Fruit fly (Drosophila melanogaster) whole organism, embryonic: ENCODE results near the gene QIL1.

Experiments used
- Bdp1 ChIP-seq: fragments of 200-800 bp; sonication (Bioruptor generic); optimal IDR thresholded peaks from 3 replicates; lab custom pipeline; 2016; ENCODE audit warnings: missing biosample characterization, missing genetic modification characterization
- CG10147 ChIP-seq: fragments of 200-800 bp; sonication (Bioruptor generic); optimal IDR thresholded peaks from 2 replicates; lab custom pipeline; 2019; ENCODE audit warnings: missing biosample characterization, mild to moderate bottlenecking, missing genetic modification characterization, moderate library complexity
- CG10431 ChIP-seq: fragments of 200-800 bp; sonication (Bioruptor generic); optimal IDR thresholded peaks from 3 replicates; lab custom pipeline; 2018; ENCODE audit warnings: missing biosample characterization, mild to moderate bottlenecking, missing genetic modification characterization
- CG11695 ChIP-seq: fragments of 200-800 bp; sonication (Bioruptor generic); IDR thresholded peaks from 3 replicates; pipeline ENCODE4 v1.3.6; 2022; ENCODE audit warnings: missing biosample characterization, missing genetic modification characterization
- CG12219 ChIP-seq: fragments of 200-800 bp; sonication (Bioruptor generic); optimal IDR thresholded peaks from 3 replicates; lab custom pipeline; 2018; ENCODE audit warnings: missing biosample characterization, mild to moderate bottlenecking, missing genetic modification characterization
- CG13624 ChIP-seq: fragments of 200-800 bp; sonication (Bioruptor generic); optimal IDR thresholded peaks from 2 replicates; lab custom pipeline; 2016; ENCODE audit warnings: missing biosample characterization, missing genetic modification characterization
- CG17186 ChIP-seq: fragments of 200-800 bp; sonication (Bioruptor generic); optimal IDR thresholded peaks from 3 replicates; lab custom pipeline; 2017; ENCODE audit warnings: missing biosample characterization, missing genetic modification reagents, missing genetic modification characterization
- CG17912 ChIP-seq: fragments of 200-800 bp; sonication (Bioruptor generic); optimal IDR thresholded peaks from 2 replicates; lab custom pipeline; 2018; ENCODE audit warnings: missing biosample characterization, mild to moderate bottlenecking, missing genetic modification characterization
- CG2129 ChIP-seq: fragments of 200-800 bp; sonication (Bioruptor generic); IDR thresholded peaks from 2 replicates; pipeline ENCODE4 v1.3.6; 2022; ENCODE audit warnings: missing biosample characterization, missing genetic modification characterization; ENCODE audit not compliant: partially characterized antibody
- CG30020 ChIP-seq: fragments of 200-800 bp; optimal IDR thresholded peaks from 2 replicates; lab custom pipeline; 2019; ENCODE audit warnings: missing biosample characterization, mild to moderate bottlenecking, missing genetic modification characterization, moderate library complexity
- CG3065 ChIP-seq: fragments of 200-800 bp; sonication (Bioruptor generic); optimal IDR thresholded peaks from 2 replicates; lab custom pipeline; 2016; ENCODE audit warnings: missing biosample characterization, missing genetic modification characterization
- CG31365 ChIP-seq: fragments of 200-800 bp; sonication (Bioruptor generic); optimal IDR thresholded peaks from 2 replicates; lab custom pipeline; 2018; ENCODE audit warnings: missing biosample characterization, mild to moderate bottlenecking, missing genetic modification characterization
- CG3407 ChIP-seq: fragments of 200-800 bp; sonication (Bioruptor generic); optimal IDR thresholded peaks from 2 replicates; lab custom pipeline; 2018; ENCODE audit warnings: missing biosample characterization, mild to moderate bottlenecking, missing genetic modification characterization
- CG34376 ChIP-seq: fragments of 200-800 bp; sonication (Bioruptor generic); optimal IDR thresholded peaks from 2 replicates; lab custom pipeline; 2018; ENCODE audit warnings: missing biosample characterization, mild to moderate bottlenecking, missing genetic modification characterization
- CG6765 ChIP-seq: fragments of 200-800 bp; sonication (Bioruptor generic); optimal IDR thresholded peaks from 3 replicates; lab custom pipeline; 2017; ENCODE audit warnings: missing biosample characterization, mild to moderate bottlenecking, missing genetic modification characterization
- CG8290 ChIP-seq, 3 experiments: fragments of 200-800 bp; sonication (Bioruptor generic); optimal IDR thresholded peaks; 2 replicates each; lab custom pipeline; 2016 to 2019; ENCODE audit warnings: missing biosample characterization in 3 of 3, missing genetic modification characterization in 3 of 3, mild to moderate bottlenecking in 2 of 3, moderate library complexity in 1 of 3
- CG8944 ChIP-seq: fragments of 200-800 bp; sonication (Bioruptor generic); optimal IDR thresholded peaks from 3 replicates; lab custom pipeline; 2016; ENCODE audit warnings: missing biosample characterization, missing genetic modification characterization
- CG9932 ChIP-seq: fragments of 200-800 bp; sonication (Bioruptor generic); IDR thresholded peaks from 2 replicates; pipeline ENCODE4 v1.3.6; 2022; ENCODE audit warnings: missing biosample characterization, missing genetic modification characterization
- CHES-1-like ChIP-seq: fragments of 200-800 bp; sonication (Bioruptor generic); optimal IDR thresholded peaks from 2 replicates; lab custom pipeline; 2016; ENCODE audit warnings: missing biosample characterization, missing genetic modification characterization
- Drgx ChIP-seq: fragments of 200-800 bp; sonication (Bioruptor generic); IDR thresholded peaks from 2 replicates; pipeline ENCODE4 v1.3.6; 2022; ENCODE audit warnings: missing biosample characterization, missing genetic modification characterization
- Ets65A ChIP-seq: fragments of 200-800 bp; sonication (Bioruptor generic); peaks from one replicate; lab custom pipeline; 2016; ENCODE audit warnings: missing biosample characterization, missing genetic modification characterization
- Hey ChIP-seq: fragments of 200-800 bp; sonication (Bioruptor generic); optimal IDR thresholded peaks from 3 replicates; lab custom pipeline; 2018; ENCODE audit warnings: missing biosample characterization, mild to moderate bottlenecking, missing genetic modification characterization
- Hmx ChIP-seq: fragments of 200-800 bp; sonication (Bioruptor generic); optimal IDR thresholded peaks from 2 replicates; lab custom pipeline; 2016; ENCODE audit warnings: missing biosample characterization, missing genetic modification characterization
- Lpt ChIP-seq: fragments of >200 bp; optimal IDR thresholded peaks from 2 replicates; lab custom pipeline; 2018; ENCODE audit warnings: missing biosample characterization, missing genetic modification characterization
- NfI ChIP-seq: fragments of 200-800 bp; sonication (Bioruptor generic); optimal IDR thresholded peaks from 3 replicates; lab custom pipeline; 2018; ENCODE audit warnings: missing biosample characterization, mild to moderate bottlenecking, missing genetic modification characterization, moderate library complexity
- Pdp1 ChIP-seq, 2 experiments: fragments of 200-800 bp; sonication (Bioruptor generic); optimal IDR thresholded peaks; 3 replicates each; lab custom pipeline; 2016; ENCODE audit warnings: missing biosample characterization in 2 of 2, missing genetic modification characterization in 2 of 2, mild to moderate bottlenecking in 1 of 2, moderate library complexity in 1 of 2
- Sry-δ ChIP-seq: fragments of 200-800 bp; sonication (Bioruptor generic); optimal IDR thresholded peaks from 2 replicates; lab custom pipeline; 2016; ENCODE audit warnings: missing biosample characterization, missing genetic modification characterization
- ase ChIP-seq: fragments of 200-800 bp; sonication (Bioruptor generic); IDR thresholded peaks from 3 replicates; pipeline ENCODE4 v1.3.6; 2022; ENCODE audit warnings: missing biosample characterization, missing genetic modification characterization
- az2 ChIP-seq: fragments of 200-800 bp; sonication (Bioruptor generic); optimal IDR thresholded peaks from 3 replicates; lab custom pipeline; 2016; ENCODE audit warnings: missing biosample characterization, missing genetic modification characterization
- bowl ChIP-seq: fragments of 200-800 bp; sonication (Bioruptor generic); IDR thresholded peaks from 2 replicates; pipeline ENCODE4 v1.3.6; 2022; ENCODE audit warnings: missing biosample characterization, missing genetic modification characterization
- br ChIP-seq: fragments of >200 bp; optimal IDR thresholded peaks from 2 replicates; lab custom pipeline; 2017
- dan ChIP-seq: fragments of 200-800 bp; sonication (Bioruptor generic); IDR thresholded peaks from 2 replicates; pipeline ENCODE4 v1.3.6; 2022; ENCODE audit warnings: missing biosample characterization, missing genetic modification characterization
- dati ChIP-seq: fragments of 200-800 bp; sonication (Bioruptor generic); IDR thresholded peaks from 2 replicates; pipeline ENCODE4 v1.3.6; 2022; ENCODE audit warnings: missing biosample characterization, missing genetic modification characterization
- dm ChIP-seq: fragments of 200-800 bp; sonication (Bioruptor generic); optimal IDR thresholded peaks from 3 replicates; lab custom pipeline; 2016; ENCODE audit warnings: missing biosample characterization, missing genetic modification characterization
- fd96Cb ChIP-seq: fragments of 200-800 bp; sonication (Bioruptor generic); optimal IDR thresholded peaks from 2 replicates; lab custom pipeline; 2018; ENCODE audit warnings: missing biosample characterization, mild to moderate bottlenecking, missing genetic modification characterization, moderate library complexity
- gem ChIP-seq: fragments of 200-800 bp; sonication (Bioruptor generic); optimal IDR thresholded peaks from 2 replicates; lab custom pipeline; 2019; ENCODE audit warnings: missing biosample characterization, mild to moderate bottlenecking, missing genetic modification characterization, moderate library complexity
- gro ChIP-seq: fragments of 200-800 bp; sonication (Bioruptor generic); optimal IDR thresholded peaks from 2 replicates; lab custom pipeline; 2016; ENCODE audit warnings: missing biosample characterization, missing genetic modification characterization
- h ChIP-seq: fragments of >200 bp; optimal IDR thresholded peaks from 2 replicates; lab custom pipeline; 2017
- hb ChIP-seq: fragments of 200-800 bp; sonication (Bioruptor generic); IDR thresholded peaks from 3 replicates; pipeline ENCODE4 v1.3.6; 2022; ENCODE audit warnings: missing biosample characterization, missing genetic modification characterization; ENCODE audit not compliant: partially characterized antibody
- hbn ChIP-seq: fragments of 200-800 bp; sonication (Bioruptor generic); IDR thresholded peaks from 2 replicates; pipeline ENCODE4 v1.3.6; 2022; ENCODE audit warnings: missing biosample characterization, missing genetic modification characterization; ENCODE audit not compliant: partially characterized antibody
- lilli ChIP-seq: fragments of 200-800 bp; sonication (Bioruptor generic); optimal IDR thresholded peaks from 3 replicates; lab custom pipeline; 2016; ENCODE audit warnings: missing biosample characterization, missing genetic modification characterization
- luna ChIP-seq: fragments of 200-800 bp; sonication (Bioruptor generic); optimal IDR thresholded peaks from 2 replicates; lab custom pipeline; 2016; ENCODE audit warnings: missing biosample characterization, missing genetic modification characterization
- pita ChIP-seq: fragments of 200-800 bp; sonication (Bioruptor generic); optimal IDR thresholded peaks from 2 replicates; lab custom pipeline; 2017; ENCODE audit warnings: missing biosample characterization, mild to moderate bottlenecking, missing genetic modification characterization
- pum ChIP-seq: fragments of 200-800 bp; sonication (Bioruptor generic); optimal IDR thresholded peaks from 2 replicates; lab custom pipeline; 2016; ENCODE audit warnings: missing biosample characterization, missing genetic modification characterization
- run ChIP-seq: fragments of 200-800 bp; sonication (Bioruptor generic); optimal IDR thresholded peaks from 3 replicates; lab custom pipeline; 2018; ENCODE audit warnings: missing biosample characterization, mild to moderate bottlenecking, missing genetic modification characterization
- sens ChIP-seq: fragments of 200-800 bp; sonication (Bioruptor generic); peaks from one replicate; lab custom pipeline; 2016; ENCODE audit warnings: missing biosample characterization, missing genetic modification characterization
- sqz ChIP-seq: fragments of 200-800 bp; sonication (Bioruptor generic); optimal IDR thresholded peaks from 3 replicates; lab custom pipeline; 2018; ENCODE audit warnings: missing biosample characterization, mild to moderate bottlenecking, missing genetic modification characterization
- tap ChIP-seq: fragments of 200-800 bp; optimal IDR thresholded peaks from 3 replicates; lab custom pipeline; 2019; ENCODE audit warnings: missing biosample characterization, mild to moderate bottlenecking, missing genetic modification characterization, moderate library complexity
- toy ChIP-seq: fragments of 200-800 bp; sonication (Bioruptor generic); IDR thresholded peaks from 2 replicates; pipeline ENCODE4 v1.3.6; 2022; ENCODE audit warnings: missing biosample characterization, missing genetic modification characterization
- tup ChIP-seq: fragments of 200-800 bp; sonication (Bioruptor generic); optimal IDR thresholded peaks from 2 replicates; lab custom pipeline; 2016; ENCODE audit warnings: missing biosample characterization, mild to moderate bottlenecking, missing genetic modification characterization, moderate library complexity
- unc-4 ChIP-seq: fragments of 200-800 bp; sonication (Bioruptor generic); IDR thresholded peaks from 2 replicates; pipeline ENCODE4 v1.3.6; 2022; ENCODE audit warnings: missing biosample characterization, missing genetic modification characterization; ENCODE audit not compliant: partially characterized antibody

The QIL1 gene

dm6 chr3L:17425132-17425713 is 40.5 kb upstream of the QIL1 start, which contains the start of the genes Sec3 and COX7B (continued):
- TF ChIP-seq CG3065 (GFP tag; lab: Kevin White, UChicago) (peak; percentile 24), Drgx (GFP tag; lab: Robert Waterston, UW) (no peak; the same call in 1 of the 2 replicates), CG11695 (0 out of 3 replicates have a peak, but pooled peaks have one; percentile 14), fd96Cb (tag; lab: Kevin White, UChicago) (peak; percentile 22), luna (GFP tag; lab: Kevin White, UChicago) (no peak), Lpt (no peak), Bdp1 (peak; percentile 46), CG2129 (GFP tag; lab: Robert Waterston, UW) (peak; percentile 92), CG8944 (GFP tag; lab: Kevin White, UChicago) (no peak), Hmx (GFP tag; lab: Kevin White, UChicago) (peak; percentile 47), sens (GFP tag; lab: Kevin White, UChicago) (peak; percentile 88), tap (tag; lab: Kevin White, UChicago) (peak; percentile 3), CG3407 (GFP tag; lab: Kevin White, UChicago) (no peak), br (lab: Kevin White, UChicago) (no peak), bowl (GFP tag; lab: Robert Waterston, UW) (no peak), toy (GFP tag; lab: Robert Waterston, UW) (no peak), CG6765 (no peak), hbn (peak; percentile 93), tup (peak; percentile 19)

DNA sequence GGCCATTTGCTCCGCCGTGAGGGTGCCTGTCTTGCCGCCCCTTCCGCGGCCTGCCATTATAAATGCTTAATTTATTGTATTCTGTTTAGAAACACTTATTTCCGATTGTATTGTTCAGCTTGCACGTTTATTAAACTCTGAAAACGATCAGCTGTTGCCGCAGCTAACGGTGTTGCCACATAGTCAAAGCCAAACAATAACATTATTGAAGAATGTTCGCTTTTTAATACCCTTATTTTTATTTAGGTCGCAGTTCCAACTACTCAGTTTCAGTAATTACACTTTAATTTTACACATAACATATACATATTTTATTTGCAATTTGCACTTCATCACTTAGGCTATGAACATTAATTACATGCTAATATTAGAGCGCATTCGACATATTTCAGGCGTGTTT is 38.7 kb upstream of the QIL1 start, which contains the start of gene Polr3G:
Polr3G (minus strand) TSS at position 118 of the 400 bp plus-strand sequence.
- TF ChIP-seq Pdp1 (GFP tag; optimal IDR thresholded peaks at IDR 0.05; lab: Kevin White, UChicago) (peak in 1 of 2 experiments; percentile 23), CG34376 (GFP tag; lab: Kevin White, UChicago) (peak; percentile 23), unc-4 (GFP tag; lab: Robert Waterston, UW) (no peak), CG31365 (tag; lab: Kevin White, UChicago) (no peak), CG13624 (GFP tag; lab: Kevin White, UChicago) (peak; percentile 5), CG10431 (GFP tag; lab: Kevin White, UChicago) (no peak), Sry-δ (GFP tag; lab: Kevin White, UChicago) (peak; percentile 11), gro (GFP tag; lab: Kevin White, UChicago) (no peak), NfI (no peak), CG8290 (GFP tag; optimal IDR thresholded peaks at IDR 0.05; lab: Kevin White, UChicago) (no peak), CG8290 (tag; optimal IDR thresholded peaks at IDR 0.05; lab: Kevin White, UChicago) (peak in 1 of 2 experiments; percentile 36), CHES-1-like (GFP tag; lab: Kevin White, UChicago) (no peak), CG12219 (GFP tag; lab: Kevin White, UChicago) (no peak), lilli (GFP tag; lab: Kevin White, UChicago) (peak; percentile 48), CG10147 (GFP tag; lab: Kevin White, UChicago) (peak; percentile 7), hbn (no peak), dati (GFP tag; lab: Robert Waterston, UW) (no peak), dm (GFP tag; lab: Kevin White, UChicago) (peak; percentile 67), Hey (tag; lab: Kevin White, UChicago) (no peak), CG17912 (GFP tag; lab: Kevin White, UChicago) (no peak), h (lab: Kevin White, UChicago) (no peak), sqz (no peak), pita (no peak), CG17186 (no peak), ase (no peak), CG30020 (peak; percentile 14), gem (peak; percentile 26), CG9932 (GFP tag; lab: Robert Waterston, UW) (peak; percentile 16; the same call in 1 of the 2 replicates), hb (GFP tag; lab: Robert Waterston, UW) (no peak), pum (GFP tag; lab: Kevin White, UChicago) (no peak), Ets65A (no peak), dan (GFP tag; lab: Robert Waterston, UW) (no peak), run (tag; lab: Kevin White, UChicago) (no peak), CG6765 (no peak), az2 (GFP tag; lab: Kevin White, UChicago) (peak; percentile 18)
